Worm (Caenorhabditis elegans) whole organism, early embryonic: ENCODE data around the gene Y38H6C.16.

Experiments used
- B0310.2 ChIP-seq: sonication (generic microtip); optimal IDR thresholded peaks from 2 replicates; lab custom pipeline; 2016; ENCODE audit warnings: mild to moderate bottlenecking, missing genetic modification characterization, missing compliant biosample characterization
- F13C5.2 ChIP-seq: sonication (generic microtip); optimal IDR thresholded peaks from 2 replicates; lab custom pipeline; 2017; ENCODE audit warnings: mild to moderate bottlenecking, missing genetic modification characterization, inconsistent platforms, missing compliant biosample characterization
- aly-1 ChIP-seq: sonication (generic microtip); optimal IDR thresholded peaks from 2 replicates; lab custom pipeline; 2016; ENCODE audit warnings: missing genetic modification characterization, missing compliant biosample characterization
- ama-1 ChIP-seq: fragments of 150-350 bp; optimal IDR thresholded peaks from 2 replicates; lab custom pipeline; 2014
- ceh-13 ChIP-seq: fragments of 200-800 bp; sonication (Bioruptor generic); optimal IDR thresholded peaks from 2 replicates; lab custom pipeline; 2018; ENCODE audit warnings: mild to moderate bottlenecking, missing genetic modification characterization, missing compliant biosample characterization
- flt-1 ChIP-seq: fragments of 200-800 bp; sonication (Bioruptor generic); IDR thresholded peaks from 2 replicates; pipeline ENCODE4 v1.3.6; 2022; ENCODE audit warnings: missing genetic modification characterization, missing compliant biosample characterization
- hmbx-1 ChIP-seq: sonication (generic microtip); optimal IDR thresholded peaks from 2 replicates; lab custom pipeline; 2016; ENCODE audit warnings: mild to moderate bottlenecking, missing genetic modification characterization, missing compliant biosample characterization
- hnd-1 ChIP-seq: sonication (generic microtip); optimal IDR thresholded peaks from 2 replicates; lab custom pipeline; 2016; ENCODE audit warnings: missing genetic modification characterization, missing compliant biosample characterization
- scrt-1 ChIP-seq: fragments of 200-800 bp; sonication (Bioruptor generic); IDR thresholded peaks from 2 replicates; pipeline ENCODE4 v1.3.6; 2022; ENCODE audit warnings: missing genetic modification characterization, missing compliant biosample characterization
- sea-1 ChIP-seq: fragments of 200-800 bp; sonication (Bioruptor generic); conservative IDR thresholded peaks from 2 replicates; pipeline ENCODE4 v1.3.6; 2022; ENCODE audit warnings: missing genetic modification characterization, missing compliant biosample characterization
- tra-4 ChIP-seq: sonication (generic microtip); optimal IDR thresholded peaks from 2 replicates; lab custom pipeline; 2017; ENCODE audit warnings: missing genetic modification characterization, missing compliant biosample characterization

DNA sequence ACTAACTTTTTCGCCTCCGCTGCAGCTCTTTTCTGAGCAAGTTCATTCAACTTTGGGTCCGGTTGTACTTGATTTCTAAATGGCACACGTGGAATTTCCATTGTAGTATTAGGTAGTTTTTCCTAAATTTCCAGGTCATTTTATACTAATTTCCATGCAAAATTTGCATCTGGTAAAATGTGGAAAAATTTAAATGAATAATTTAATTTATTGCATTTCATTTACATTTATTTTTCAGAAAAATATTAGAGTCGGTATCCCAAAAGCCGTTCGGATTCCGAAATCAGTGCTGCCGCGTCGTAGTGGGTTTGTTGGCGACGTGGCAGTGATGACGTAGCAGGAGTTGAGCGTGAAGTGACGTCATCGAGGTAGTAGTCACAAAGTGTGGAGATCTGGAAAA is 7.9 kb upstream of the Y38H6C.16 start, which contains the start of gene Y38H6C.18:
- TF ChIP-seq scrt-1 (no peak), ama-1 (no peak), flt-1 (no peak), B0310.2 (no peak), hmbx-1 (tag; lab: Kevin White, UChicago) (no peak), ceh-13 (GFP tag; lab: Kevin White, UChicago) (no peak), sea-1 (GFP tag; lab: Robert Waterston, UW) (no peak), hnd-1 (tag; lab: Kevin White, UChicago) (no peak), aly-1 (tag; lab: Kevin White, UChicago) (no peak), tra-4 (tag; lab: Kevin White, UChicago) (no peak), F13C5.2 (tag; lab: Kevin White, UChicago) (no peak)
